Worm (Caenorhabditis elegans) whole organism, L4 larva: ENCODE data around the gene srx-93.

ENCODE experiments used
- ceh-62 ChIP-seq: sonication (generic microtip); optimal IDR thresholded peaks from 2 replicates; lab custom pipeline; 2017; ENCODE audit warnings: missing biosample characterization, missing genetic modification characterization
- hif-1 ChIP-seq, 2 experiments: sonication (generic microtip); optimal IDR thresholded peaks; 2 replicates each; lab custom pipeline; 2016 to 2017; ENCODE audit warnings: missing compliant biosample characterization in 2 of 2, missing genetic modification characterization in 2 of 2, missing genetic modification reagents in 2 of 2, missing genotype in 2 of 2, mild to moderate bottlenecking in 1 of 2
- nhr-111 ChIP-seq: fragments of 200-800 bp; sonication (Bioruptor generic); optimal IDR thresholded peaks from 2 replicates; lab custom pipeline; 2018; ENCODE audit warnings: mild to moderate bottlenecking, missing genetic modification characterization, missing compliant biosample characterization
- unc-130 ChIP-seq: sonication (generic microtip); optimal IDR thresholded peaks from 2 replicates; lab custom pipeline; 2016; ENCODE audit warnings: missing genetic modification reagents, missing genetic modification characterization, missing compliant biosample characterization
- ztf-11 ChIP-seq: fragments of 150-350 bp; optimal IDR thresholded peaks from 2 replicates; lab custom pipeline; 2014; ENCODE audit warnings: missing biosample characterization, missing genetic modification characterization

DNA sequence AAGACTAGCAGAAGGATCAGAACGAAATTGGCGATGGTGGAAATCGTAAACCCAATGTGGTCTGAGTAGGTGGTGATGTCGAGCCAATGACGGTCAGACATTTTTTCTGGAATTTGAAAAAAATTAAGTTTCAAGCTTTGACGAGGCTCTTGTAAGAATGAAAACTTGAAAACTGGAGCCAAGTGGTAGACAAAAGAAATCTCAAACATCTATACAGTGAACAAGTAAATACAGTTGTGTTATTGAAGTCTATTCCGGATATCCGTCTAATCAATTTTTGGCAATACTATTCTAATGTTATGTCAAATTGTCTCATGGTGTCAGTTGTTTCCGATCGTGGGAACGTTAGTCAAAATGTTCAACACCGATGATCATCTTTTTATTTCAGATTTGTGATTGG is 46.4 kb upstream of the srx-93 start, which contains the start of gene str-113:
- TF ChIP-seq unc-130 (no peak), hif-1 (tag; optimal IDR thresholded peaks at IDR 0.05; lab: Kevin White, UChicago) (no peak), ztf-11 (tag; lab: Kevin White, UChicago) (no peak), nhr-111 (GFP tag; lab: Kevin White, UChicago) (no peak), ceh-62 (no peak)
